3 fruit fly cellular contexts compared by ENCODE assay signal in the genomic region with DNA sequence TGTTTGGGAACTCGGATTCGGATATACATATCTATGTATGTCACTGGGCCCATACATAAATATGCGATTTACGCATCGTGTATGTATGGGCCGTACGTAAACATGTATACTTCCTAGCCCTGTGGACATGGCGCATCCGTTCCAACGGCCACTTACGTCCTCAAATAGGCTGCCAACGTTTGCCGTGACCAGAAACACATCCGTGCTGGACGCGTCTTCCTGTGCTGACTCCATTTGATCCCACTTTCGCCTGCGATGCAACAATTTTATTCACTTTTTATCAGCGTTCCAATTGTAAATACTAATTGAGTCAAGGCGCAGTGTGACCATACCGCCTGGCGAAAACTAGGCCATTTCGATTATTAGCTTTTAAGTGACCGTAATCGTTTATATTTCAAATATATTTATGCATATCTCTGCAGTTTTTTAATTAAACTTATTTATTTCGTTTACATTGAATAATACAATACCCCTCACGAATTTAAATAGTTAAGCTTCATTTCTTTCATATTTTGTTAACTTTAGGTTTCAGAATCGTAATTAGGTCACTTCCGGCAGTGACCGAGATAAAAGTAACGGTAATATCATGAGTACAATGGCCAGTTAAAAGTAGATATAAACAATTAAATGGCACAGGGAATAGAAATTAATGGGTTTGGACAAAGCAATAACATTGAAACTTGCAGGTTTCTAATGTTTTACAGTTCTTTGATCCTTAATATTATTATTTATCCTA.
A peak's percentile ranks its signal among the peaks of the same experiment; 100 is the strongest.
TF ChIP-seq lines count a peak whose summit lies in the region.

A gene (minus strand): TSS at position 336 of the 736 bp plus-strand sequence.

- TF ChIP-seq CTCF in whole organism, embryonic (GFP tag; optimal IDR thresholded peaks at IDR 0.05; lab: Kevin White, UChicago): no peak

TF ChIP-seq in whole organism, adult, 20 proteins besides CTCF, POLR2A, EP300 and RAD21:
- TF ChIP-seq tj (GFP tag; optimal IDR thresholded peaks at IDR 0.05; lab: Kevin White, UChicago): peak; percentile 86
- no peak for TF ChIP-seq kay (GFP tag; lab: Kevin White, UChicago; ENCODE audit: borderline replicate concordance)
- peak; percentile 14 for TF ChIP-seq bab1 (GFP tag; optimal IDR thresholded peaks at IDR 0.05; lab: Kevin White, UChicago)

TF ChIP-seq in whole organism, embryonic, 481 proteins besides CTCF, POLR2A, EP300 and RAD21 (continues in another document):
- TF ChIP-seq sna (GFP tag; IDR thresholded peaks at IDR 0.05; lab: Robert Waterston, UW; ENCODE audit: partially characterized antibody) (peak; percentile 27; the same call in 1 of the 2 replicates), grn (GFP tag; optimal IDR thresholded peaks at IDR 0.05; lab: Kevin White, UChicago) (no peak), Scr (GFP tag; IDR thresholded peaks at IDR 0.05; lab: Robert Waterston, UW; ENCODE audit: partially characterized antibody) (peak; percentile 28; the same call in 1 of the 2 replicates), MBD-R2 (GFP tag; IDR thresholded peaks at IDR 0.05; lab: Robert Waterston, UW) (peak; percentile 63), en (GFP tag; optimal IDR thresholded peaks at IDR 0.05; lab: Kevin White, UChicago) (no peak), CG16815 (GFP tag; optimal IDR thresholded peaks at IDR 0.05; lab: Kevin White, UChicago) (no peak), CG2129 (GFP tag; IDR thresholded peaks at IDR 0.05; lab: Robert Waterston, UW; ENCODE audit: partially characterized antibody) (no peak), gem (tag; optimal IDR thresholded peaks at IDR 0.05; lab: Kevin White, UChicago) (no peak), CG7556 (GFP tag; optimal IDR thresholded peaks at IDR 0.05; lab: Kevin White, UChicago) (no peak), danr (GFP tag; IDR thresholded peaks at IDR 0.05; lab: Robert Waterston, UW) (no peak), CG32767 (GFP tag; IDR thresholded peaks at IDR 0.05; lab: Robert Waterston, UW) (0 out of 2 replicates have a peak, but pooled peaks have one; percentile 47), HLH4C (GFP tag; IDR thresholded peaks at IDR 0.05; lab: Robert Waterston, UW; ENCODE audit: partially characterized antibody) (no peak), CG12659 (GFP tag; optimal IDR thresholded peaks at IDR 0.05; lab: Kevin White, UChicago) (peak; percentile 29), Xrp1 (GFP tag; IDR thresholded peaks at IDR 0.05; lab: Robert Waterston, UW) (no peak), CHES-1-like (GFP tag; optimal IDR thresholded peaks at IDR 0.05; lab: Kevin White, UChicago) (peak; percentile 4), phol (tag; optimal IDR thresholded peaks at IDR 0.05; lab: Kevin White, UChicago) (peak; percentile 30), CG34376 (GFP tag; optimal IDR thresholded peaks at IDR 0.05; lab: Kevin White, UChicago) (peak; percentile 36), CG4820 (GFP tag; optimal IDR thresholded peaks at IDR 0.05; lab: Kevin White, UChicago) (no peak), ken (GFP tag; IDR thresholded peaks at IDR 0.05; lab: Robert Waterston, UW) (no peak), CG3726 (GFP tag; IDR thresholded peaks at IDR 0.05; lab: Robert Waterston, UW) (no peak), CG9437 (GFP tag; optimal IDR thresholded peaks at IDR 0.05; lab: Kevin White, UChicago) (peak; percentile 37), sug (tag; optimal IDR thresholded peaks at IDR 0.05; lab: Kevin White, UChicago) (peak; percentile 50), CoRest (tag; optimal IDR thresholded peaks at IDR 0.05; lab: Kevin White, UChicago) (peak; percentile 40), MESR4 (GFP tag; optimal IDR thresholded peaks at IDR 0.05; lab: Kevin White, UChicago) (peak; percentile 72), chinmo (GFP tag; IDR thresholded peaks at IDR 0.05; lab: Robert Waterston, UW; ENCODE audit: partially characterized antibody) (0 out of 4 replicates have a peak, but pooled peaks have one; percentile 66), CG10267 (tag; optimal IDR thresholded peaks at IDR 0.05; lab: Kevin White, UChicago) (peak; percentile 9), CG31365 (tag; optimal IDR thresholded peaks at IDR 0.05; lab: Kevin White, UChicago) (no peak), Gug (GFP tag; IDR thresholded peaks at IDR 0.05; lab: Robert Waterston, UW) (no peak), Ptx1 (GFP tag; IDR thresholded peaks at IDR 0.05; lab: Robert Waterston, UW) (no peak), CG30020 (tag; optimal IDR thresholded peaks at IDR 0.05; lab: Kevin White, UChicago) (peak; percentile 23), Dref (GFP tag; IDR thresholded peaks at IDR 0.05; lab: Robert Waterston, UW) (peak; percentile 32; the same call in 1 of the 2 replicates), pzg (GFP tag; optimal IDR thresholded peaks at IDR 0.05; lab: Kevin White, UChicago) (peak; percentile 45), CG32532 (GFP tag; IDR thresholded peaks at IDR 0.05; lab: Robert Waterston, UW) (no peak), Dp (GFP tag; optimal IDR thresholded peaks at IDR 0.05; lab: Kevin White, UChicago) (peak; percentile 65), E2f2 (GFP tag; IDR thresholded peaks at IDR 0.05; lab: Robert Waterston, UW) (peak; percentile 73), exex (tag; optimal IDR thresholded peaks at IDR 0.05; lab: Kevin White, UChicago) (peak; percentile 50), CG14710 (tag; optimal IDR thresholded peaks at IDR 0.05; lab: Kevin White, UChicago) (peak; percentile 19), Vsx1 (GFP tag; optimal IDR thresholded peaks at IDR 0.05; lab: Kevin White, UChicago) (peak; percentile 70)

TF ChIP-seq in whole organism, prepupa, 60 proteins besides CTCF, POLR2A, EP300 and RAD21:
- TF ChIP-seq CG7368 (GFP tag; optimal IDR thresholded peaks at IDR 0.05; lab: Kevin White, UChicago) (no peak), CG11902 (GFP tag; optimal IDR thresholded peaks at IDR 0.05; lab: Kevin White, UChicago) (no peak), Hr4 (GFP tag; optimal IDR thresholded peaks at IDR 0.05; lab: Kevin White, UChicago) (no peak), Ets21C (GFP tag; optimal IDR thresholded peaks at IDR 0.05; lab: Kevin White, UChicago) (no peak), Blimp-1 (GFP tag; optimal IDR thresholded peaks at IDR 0.05; lab: Kevin White, UChicago) (no peak), CG32006 (GFP tag; optimal IDR thresholded peaks at IDR 0.05; lab: Kevin White, UChicago) (no peak), achi (GFP tag; optimal IDR thresholded peaks at IDR 0.05; lab: Kevin White, UChicago) (no peak), CG10631 (GFP tag; optimal IDR thresholded peaks at IDR 0.05; lab: Kevin White, UChicago) (no peak), CG8632 (GFP tag; optimal IDR thresholded peaks at IDR 0.05; lab: Kevin White, UChicago) (no peak), OdsH (GFP tag; optimal IDR thresholded peaks at IDR 0.05; lab: Kevin White, UChicago) (no peak), Eip78C (GFP tag; lab: Kevin White, UChicago) (peak; percentile 50), Eip93F (GFP tag; optimal IDR thresholded peaks at IDR 0.05; lab: Kevin White, UChicago) (no peak), Eip75B (GFP tag; optimal IDR thresholded peaks at IDR 0.05; lab: Kevin White, UChicago) (peak; percentile 74)
TF ChIP-seq in whole organism, prepupa: peak in this region for 2.
